Worm (Caenorhabditis elegans): ENCODE data around the gene Y49F6C.8.
A peak's percentile ranks its signal among the peaks of the same experiment; 100 is the strongest.

The Y49F6C.8 gene

DNA sequence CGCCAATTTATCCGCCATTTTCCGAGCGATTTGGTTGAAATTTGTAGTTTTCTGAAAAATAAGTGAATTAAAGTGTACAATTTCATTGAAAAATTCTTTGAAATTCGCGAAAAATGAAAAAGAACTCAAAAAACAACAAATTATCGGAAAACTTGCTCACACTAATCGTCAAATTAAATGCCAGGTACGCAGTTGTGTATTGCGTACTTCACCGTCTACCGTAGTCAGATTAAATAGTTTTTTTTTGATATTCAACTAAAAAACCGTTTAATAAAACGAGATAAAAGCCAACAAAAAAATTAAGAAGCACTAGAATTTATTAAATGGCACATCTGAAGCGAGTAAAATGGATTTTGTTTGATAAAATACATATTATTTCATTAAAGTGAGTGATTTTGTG is 25.0 kb downstream of the Y49F6C.8 start, which contains the start of gene bath-28:
Gene bath-28, minus strand, starts transcription at position 51 of the 400 bp plus-strand sequence.
- TF ChIP-seq zip-8 (tag; optimal IDR thresholded peaks at IDR 0.05): no peak
- no peak for TF ChIP-seq mep-1 (tag; optimal IDR thresholded peaks at IDR 0.05)
- TF ChIP-seq ham-2 (GFP tag; optimal IDR thresholded peaks at IDR 0.05): no peak
- TF ChIP-seq unc-39 (tag; optimal IDR thresholded peaks at IDR 0.05): no peak
- no peak for TF ChIP-seq ztf-11 (tag; optimal IDR thresholded peaks at IDR 0.05)
- no peak for TF ChIP-seq sem-2 (GFP tag; optimal IDR thresholded peaks at IDR 0.05)
- no peak for TF ChIP-seq ceh-43 (GFP tag; optimal IDR thresholded peaks at IDR 0.05)

DNA sequence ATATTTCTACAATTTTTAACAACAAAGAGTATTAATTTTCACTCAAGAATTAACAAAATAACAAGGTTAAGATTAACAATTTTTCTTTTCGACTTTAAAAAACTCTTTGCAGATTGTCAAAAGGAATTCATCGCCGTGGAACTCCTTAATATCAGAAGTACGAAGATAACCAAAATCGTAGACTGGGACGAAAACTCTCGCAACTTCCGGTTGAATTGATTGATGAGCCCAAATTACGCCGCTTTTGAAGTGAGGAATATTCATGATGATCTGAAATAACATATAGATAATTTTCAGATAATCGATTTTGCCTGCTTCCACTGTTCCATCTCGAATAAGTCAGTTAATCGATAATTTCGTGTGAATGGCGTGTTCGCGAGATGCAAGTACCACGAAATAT is 26.2 kb downstream of the Y49F6C.8 start, which contains the start of gene F14D2.15:
Gene F14D2.15, minus strand, starts transcription at position 101 of the 400 bp plus-strand sequence.
- TF ChIP-seq nhr-2 (tag; optimal IDR thresholded peaks at IDR 0.05): no peak
- TF ChIP-seq ceh-39 (tag; optimal IDR thresholded peaks at IDR 0.05): no peak

DNA sequence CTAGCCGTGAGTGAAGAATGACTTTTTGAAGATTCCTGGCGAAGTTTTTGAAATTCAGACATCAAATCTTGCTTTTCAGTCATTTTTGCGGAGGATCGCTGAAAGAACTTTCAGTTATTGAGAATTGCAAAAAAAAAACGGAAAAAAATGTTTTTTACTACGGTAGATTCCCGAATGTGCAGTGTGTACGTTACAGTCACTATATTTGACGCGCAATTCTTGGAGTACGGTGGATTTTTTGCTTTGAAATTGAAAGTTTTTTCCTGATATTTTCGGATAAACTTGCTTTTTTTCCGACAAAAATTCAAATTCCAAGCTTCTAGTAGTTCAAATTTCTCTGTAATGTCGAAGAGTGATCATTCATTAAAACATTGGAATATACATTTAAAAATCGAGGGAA is 27.9 kb downstream of the Y49F6C.8 start, which contains the start of gene F14D2.11:
Gene F14D2.11, minus strand, starts transcription at position 101 of the 400 bp plus-strand sequence.
- no peak for TF ChIP-seq ceh-39 (tag; optimal IDR thresholded peaks at IDR 0.05)
- TF ChIP-seq mab-5 (tag; optimal IDR thresholded peaks at IDR 0.05): no peak
- no peak for TF ChIP-seq lsy-2 (tag; optimal IDR thresholded peaks at IDR 0.05)
- no peak for TF ChIP-seq ham-2 (GFP tag; optimal IDR thresholded peaks at IDR 0.05)
- TF ChIP-seq sptf-1 (tag; optimal IDR thresholded peaks at IDR 0.05): no peak
- no peak for TF ChIP-seq elt-1 (tag; optimal IDR thresholded peaks at IDR 0.05; ENCODE audit: borderline replicate concordance, insufficient read depth)

DNA sequence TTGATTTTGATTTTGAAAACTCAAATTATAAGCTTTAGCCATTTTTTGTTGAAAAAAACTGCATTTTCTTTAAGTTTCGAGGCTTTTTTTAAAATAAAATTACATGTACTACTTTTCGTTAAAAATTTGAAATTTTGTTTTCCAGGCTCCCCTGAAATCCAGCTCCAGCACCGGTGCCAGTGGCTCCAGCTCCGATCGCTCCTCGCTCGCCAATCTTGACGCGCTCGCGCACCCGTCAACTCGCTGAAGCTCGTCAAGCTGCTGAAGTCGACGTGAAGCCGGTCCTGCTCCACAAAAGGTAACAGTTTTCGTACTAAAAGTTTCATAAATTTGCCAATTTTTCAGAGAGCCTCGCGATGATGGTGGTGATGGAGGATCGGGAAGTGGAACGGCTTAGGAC is 29.1 kb downstream of the Y49F6C.8 start:
- TF ChIP-seq nhr-2 (tag; optimal IDR thresholded peaks at IDR 0.05) (no peak), lsy-2 (tag; optimal IDR thresholded peaks at IDR 0.05) (no peak), lin-13 (tag; optimal IDR thresholded peaks at IDR 0.05) (no peak), ceh-43 (GFP tag; optimal IDR thresholded peaks at IDR 0.05) (no peak), mep-1 (tag; optimal IDR thresholded peaks at IDR 0.05) (no peak), ham-2 (GFP tag; optimal IDR thresholded peaks at IDR 0.05) (no peak), ztf-11 (tag; optimal IDR thresholded peaks at IDR 0.05) (no peak), hlh-1 (tag; optimal IDR thresholded peaks at IDR 0.05) (no peak), bed-3 (GFP tag; optimal IDR thresholded peaks at IDR 0.05) (no peak), elt-3 (tag; optimal IDR thresholded peaks at IDR 0.05) (no peak), flh-1 (GFP tag; optimal IDR thresholded peaks at IDR 0.05) (no peak)

DNA sequence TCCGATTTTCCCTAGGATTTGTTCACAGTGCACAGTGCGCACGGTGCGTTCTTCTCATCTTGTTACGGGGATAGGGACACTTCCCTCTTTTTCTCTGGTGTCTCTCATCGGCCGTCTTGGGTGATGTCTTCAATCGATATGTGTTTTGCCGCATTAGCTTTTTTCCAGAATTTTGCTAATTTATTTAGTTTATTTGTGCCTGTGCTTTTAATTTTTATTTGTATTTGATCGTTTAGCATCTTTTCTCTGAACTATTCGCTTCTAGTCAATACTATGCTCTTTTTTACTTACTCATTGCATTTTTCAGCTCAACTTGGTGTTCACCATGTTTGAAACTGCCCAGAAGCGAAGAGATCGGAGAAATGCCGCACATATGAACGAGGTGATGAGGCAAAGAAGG is 29.7 kb downstream of the Y49F6C.8 start, which contains the start of gene F14D2.5:
Gene F14D2.5, plus strand, starts transcription at position 301 of the 400 bp plus-strand sequence.
- TF ChIP-seq nhr-12 (tag; optimal IDR thresholded peaks at IDR 0.05) (no peak), cnd-1 (tag; optimal IDR thresholded peaks at IDR 0.05) (no peak), unc-39 (tag; optimal IDR thresholded peaks at IDR 0.05) (no peak), elt-1 (tag; optimal IDR thresholded peaks at IDR 0.05; ENCODE audit: borderline replicate concordance, insufficient read depth) (no peak), ceh-83 (GFP tag; optimal IDR thresholded peaks at IDR 0.05) (peak; percentile 64), pha-4 (tag; optimal IDR thresholded peaks at IDR 0.05) (no peak), mls-2 (tag; optimal IDR thresholded peaks at IDR 0.05) (no peak), lin-32 (GFP tag; optimal IDR thresholded peaks at IDR 0.05) (no peak)

DNA sequence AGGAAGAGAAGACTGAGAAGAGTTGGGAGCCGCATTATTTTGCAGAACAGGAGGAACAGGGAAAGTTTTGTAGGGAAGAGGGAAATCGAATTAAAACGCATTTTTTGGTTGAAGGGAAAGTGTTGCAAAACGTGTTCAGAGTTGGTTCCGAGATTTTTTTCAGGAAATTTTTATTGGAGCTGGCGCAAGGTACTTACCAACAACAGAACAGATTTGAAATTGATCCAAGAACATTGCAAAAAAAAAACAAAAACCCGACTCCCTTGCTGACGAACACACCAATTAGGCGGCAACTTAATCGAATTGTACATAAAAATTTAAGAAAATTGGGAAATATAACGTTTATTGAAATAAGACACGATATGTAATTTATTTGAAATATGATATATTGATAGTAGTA is 31.4 kb downstream of the Y49F6C.8 start, which contains the start of gene F14D2.7:
Gene F14D2.7, minus strand, starts transcription at position 101 of the 400 bp plus-strand sequence.
- TF ChIP-seq nhr-12 (tag; optimal IDR thresholded peaks at IDR 0.05) (no peak), mls-2 (tag; optimal IDR thresholded peaks at IDR 0.05) (no peak), ceh-83 (GFP tag; optimal IDR thresholded peaks at IDR 0.05) (no peak), sem-2 (GFP tag; optimal IDR thresholded peaks at IDR 0.05) (no peak), unc-120 (tag; optimal IDR thresholded peaks at IDR 0.05; ENCODE audit: poor library complexity, severe bottlenecking) (no peak), bed-3 (GFP tag; optimal IDR thresholded peaks at IDR 0.05) (no peak), lsy-2 (tag; optimal IDR thresholded peaks at IDR 0.05) (no peak), tbx-8 (GFP tag; optimal IDR thresholded peaks at IDR 0.05) (no peak), pha-4 (tag; optimal IDR thresholded peaks at IDR 0.05) (no peak), lin-32 (GFP tag; optimal IDR thresholded peaks at IDR 0.05) (no peak), cnd-1 (tag; optimal IDR thresholded peaks at IDR 0.05) (no peak), sptf-1 (tag; optimal IDR thresholded peaks at IDR 0.05) (no peak), nhr-76 (tag; optimal IDR thresholded peaks at IDR 0.05) (no peak), hlh-1 (tag; optimal IDR thresholded peaks at IDR 0.05) (no peak), snpc-4 (tag; optimal IDR thresholded peaks at IDR 0.05) (no peak), ceh-39 (tag; optimal IDR thresholded peaks at IDR 0.05) (no peak), ham-2 (GFP tag; optimal IDR thresholded peaks at IDR 0.05) (no peak)
